Worm (Caenorhabditis elegans) whole organism, midembryonic: ENCODE results near the gene cyn-17.

ENCODE experiments used
- T22C8.4 ChIP-seq: fragments of 200-800 bp; sonication (Bioruptor generic); IDR thresholded peaks from 2 replicates; pipeline ENCODE4 v1.3.6; 2022; ENCODE audit warnings: missing genetic modification characterization, missing compliant biosample characterization
- flt-1 ChIP-seq: fragments of 200-800 bp; sonication (Bioruptor generic); IDR thresholded peaks from 2 replicates; pipeline ENCODE4 v1.3.6; 2022; ENCODE audit warnings: missing genetic modification characterization, missing compliant biosample characterization
- ref-1 ChIP-seq: fragments of 200-800 bp; sonication (Bioruptor generic); conservative IDR thresholded peaks from 2 replicates; pipeline ENCODE4 v1.3.6; 2022; ENCODE audit warnings: missing genetic modification reagents, missing genetic modification characterization, missing compliant biosample characterization

- no peak for TF ChIP-seq flt-1 (GFP tag; lab: Robert Waterston, UW)
- no peak for TF ChIP-seq ref-1 (GFP tag; lab: Robert Waterston, UW)
- TF ChIP-seq T22C8.4 (GFP tag; lab: Robert Waterston, UW): no peak
These were observed 35.9 kb downstream of the cyn-17 start for ce11 chrV:5835397-5835796.
